Fruit fly (Drosophila melanogaster) whole organism, embryonic: ENCODE measurements around the gene Arfip.

Experiments used
- BEAF-32 ChIP-seq: fragments of 200-800 bp; sonication (Bioruptor generic); optimal IDR thresholded peaks from 3 replicates; lab custom pipeline; 2017; ENCODE audit warnings: missing biosample characterization, missing genetic modification characterization, mild to moderate bottlenecking, moderate library complexity, missing genetic modification reagents
- CG10267 ChIP-seq: fragments of 200-800 bp; sonication (Bioruptor generic); optimal IDR thresholded peaks from 2 replicates; lab custom pipeline; 2018; ENCODE audit warnings: missing biosample characterization, mild to moderate bottlenecking, missing genetic modification characterization, moderate library complexity
- CG11247 ChIP-seq: fragments of 200-800 bp; sonication (Bioruptor generic); IDR thresholded peaks from 2 replicates; pipeline ENCODE4 v1.3.6; 2022; ENCODE audit warnings: missing biosample characterization, missing genetic modification characterization
- CG11456 ChIP-seq: fragments of 200-800 bp; sonication (Bioruptor generic); IDR thresholded peaks from 3 replicates; pipeline ENCODE4 v1.3.6; 2022; ENCODE audit warnings: missing biosample characterization, missing genetic modification characterization
- CG11504 ChIP-seq: fragments of 200-800 bp; sonication (Bioruptor generic); optimal IDR thresholded peaks from 3 replicates; lab custom pipeline; 2019; ENCODE audit warnings: missing biosample characterization, mild to moderate bottlenecking, missing genetic modification characterization, moderate library complexity
- CG11695 ChIP-seq: fragments of 200-800 bp; sonication (Bioruptor generic); IDR thresholded peaks from 3 replicates; pipeline ENCODE4 v1.3.6; 2022; ENCODE audit warnings: missing biosample characterization, missing genetic modification characterization
- CG12659 ChIP-seq: fragments of 200-800 bp; sonication (Bioruptor generic); optimal IDR thresholded peaks from 3 replicates; lab custom pipeline; 2017; ENCODE audit warnings: mild to moderate bottlenecking, missing biosample characterization, missing genetic modification reagents, missing genetic modification characterization
- CG14667 ChIP-seq: fragments of 200-800 bp; sonication (Bioruptor generic); IDR thresholded peaks from 2 replicates; pipeline ENCODE4 v1.3.6; 2022; ENCODE audit warnings: missing biosample characterization, missing genetic modification characterization
- CG14710 ChIP-seq: fragments of 200-800 bp; sonication (Bioruptor generic); optimal IDR thresholded peaks from 3 replicates; lab custom pipeline; 2019; ENCODE audit warnings: missing biosample characterization, mild to moderate bottlenecking, missing genetic modification characterization, moderate library complexity
- CG1647 ChIP-seq: fragments of 200-800 bp; sonication (Bioruptor generic); optimal IDR thresholded peaks from 3 replicates; lab custom pipeline; 2016; ENCODE audit warnings: missing biosample characterization, missing genetic modification characterization
- CG4360 ChIP-seq: fragments of 200-800 bp; sonication (Bioruptor generic); IDR thresholded peaks from 2 replicates; pipeline ENCODE4 v1.3.6; 2022; ENCODE audit warnings: missing biosample characterization, missing genetic modification characterization
- CG5180 ChIP-seq: fragments of 200-800 bp; sonication (Bioruptor generic); optimal IDR thresholded peaks from 3 replicates; lab custom pipeline; 2017; ENCODE audit warnings: missing biosample characterization, missing genetic modification characterization, mild to moderate bottlenecking, moderate library complexity, missing genetic modification reagents
- CG8089 ChIP-seq: fragments of 200-800 bp; sonication (Bioruptor generic); optimal IDR thresholded peaks from 3 replicates; lab custom pipeline; 2016; ENCODE audit warnings: missing biosample characterization, missing genetic modification characterization
- CG8281 ChIP-seq: fragments of 200-800 bp; sonication (Bioruptor generic); optimal IDR thresholded peaks from 2 replicates; lab custom pipeline; 2018; ENCODE audit warnings: missing biosample characterization, mild to moderate bottlenecking, missing genetic modification characterization, moderate library complexity
- CG8924 ChIP-seq: fragments of 200-800 bp; optimal IDR thresholded peaks from 3 replicates; lab custom pipeline; 2019; ENCODE audit warnings: missing biosample characterization, mild to moderate bottlenecking, missing genetic modification characterization, moderate library complexity
- CG9797 ChIP-seq: fragments of 200-800 bp; sonication (Bioruptor generic); optimal IDR thresholded peaks from 3 replicates; lab custom pipeline; 2018; ENCODE audit warnings: missing biosample characterization, mild to moderate bottlenecking, missing genetic modification characterization
- CG9817 ChIP-seq: fragments of 200-800 bp; sonication (Bioruptor generic); optimal IDR thresholded peaks from 2 replicates; lab custom pipeline; 2018; ENCODE audit warnings: missing biosample characterization, mild to moderate bottlenecking, missing genetic modification characterization, moderate library complexity
- D ChIP-seq, 2 experiments: fragments of 200-800 bp in 1 of 2; fragments of >200 bp in 1 of 2; sonication (Bioruptor generic) in 1 of 2; optimal IDR thresholded peaks; 2 replicates in 1 of 2; 3 replicates in 1 of 2; lab custom pipeline; 2017; ENCODE audit warnings: mild to moderate bottlenecking in 1 of 2, missing biosample characterization in 1 of 2, missing genetic modification characterization in 1 of 2, missing genetic modification reagents in 1 of 2
- Dref ChIP-seq: fragments of 200-800 bp; sonication (Bioruptor generic); IDR thresholded peaks from 2 replicates; pipeline ENCODE4 v1.3.6; 2022; ENCODE audit warnings: missing biosample characterization, missing genetic modification characterization
- H2.0 ChIP-seq: fragments of 200-800 bp; sonication (Bioruptor generic); IDR thresholded peaks from 2 replicates; pipeline ENCODE4 v1.3.6; 2022; ENCODE audit warnings: missing biosample characterization, missing genetic modification characterization
- HmgD ChIP-seq: fragments of 200-800 bp; sonication (Bioruptor generic); optimal IDR thresholded peaks from 3 replicates; lab custom pipeline; 2016; ENCODE audit warnings: missing biosample characterization, missing genetic modification characterization
- Hmx ChIP-seq: fragments of 200-800 bp; sonication (Bioruptor generic); optimal IDR thresholded peaks from 2 replicates; lab custom pipeline; 2016; ENCODE audit warnings: missing biosample characterization, missing genetic modification characterization
- Med ChIP-seq: fragments of 200-800 bp; sonication (Bioruptor generic); peaks from one replicate; lab custom pipeline; 2016; ENCODE audit warnings: missing biosample characterization, missing genetic modification characterization, mild to moderate bottlenecking, inconsistent platforms, moderate library complexity
- Mes4 ChIP-seq: fragments of 200-800 bp; sonication (Bioruptor generic); optimal IDR thresholded peaks from 2 replicates; lab custom pipeline; 2016; ENCODE audit warnings: missing biosample characterization, missing genetic modification characterization
- NfI ChIP-seq: fragments of 200-800 bp; sonication (Bioruptor generic); optimal IDR thresholded peaks from 3 replicates; lab custom pipeline; 2018; ENCODE audit warnings: missing biosample characterization, mild to moderate bottlenecking, missing genetic modification characterization, moderate library complexity
- Ravus ChIP-seq: fragments of 200-800 bp; sonication (Bioruptor generic); IDR thresholded peaks from 2 replicates; pipeline ENCODE4 v1.3.6; 2022; ENCODE audit warnings: missing biosample characterization, missing genetic modification characterization
- Rx ChIP-seq: fragments of 200-800 bp; sonication (Bioruptor generic); IDR thresholded peaks from 2 replicates; pipeline ENCODE4 v1.3.6; 2022; ENCODE audit warnings: missing biosample characterization, missing genetic modification characterization
- Tbp ChIP-seq: fragments of >200 bp; optimal IDR thresholded peaks from 2 replicates; lab custom pipeline; 2018; ENCODE audit warnings: missing biosample characterization, missing genetic modification characterization
- Usf ChIP-seq: fragments of 200-800 bp; sonication (Bioruptor generic); optimal IDR thresholded peaks from 2 replicates; lab custom pipeline; 2017; ENCODE audit warnings: missing genotype, missing biosample characterization, missing genetic modification characterization
- ap ChIP-seq: fragments of 200-800 bp; sonication (Bioruptor generic); IDR thresholded peaks from 2 replicates; pipeline ENCODE4 v1.3.6; 2022; ENCODE audit warnings: missing biosample characterization, missing genetic modification characterization
- ato ChIP-seq: fragments of 200-800 bp; sonication (Bioruptor generic); IDR thresholded peaks from 2 replicates; pipeline ENCODE4 v1.3.6; 2022; ENCODE audit warnings: missing biosample characterization, missing genetic modification characterization; ENCODE audit not compliant: partially characterized antibody
- croc ChIP-seq: fragments of 200-800 bp; sonication (Bioruptor generic); conservative IDR thresholded peaks from 3 replicates; pipeline ENCODE4 v1.3.6; 2022; ENCODE audit warnings: missing biosample characterization, missing genetic modification characterization
- dmrt99B ChIP-seq: fragments of 200-800 bp; sonication (Bioruptor generic); optimal IDR thresholded peaks from 2 replicates; lab custom pipeline; 2018; ENCODE audit warnings: missing biosample characterization, mild to moderate bottlenecking, missing genetic modification characterization, moderate library complexity
- esg ChIP-seq: fragments of 200-800 bp; sonication (Bioruptor generic); conservative IDR thresholded peaks from 2 replicates; pipeline ENCODE4 v1.3.6; 2022; ENCODE audit warnings: missing biosample characterization, missing genetic modification characterization
- exex ChIP-seq: fragments of 200-800 bp; sonication (Bioruptor generic); optimal IDR thresholded peaks from 4 replicates; lab custom pipeline; 2018; ENCODE audit warnings: missing biosample characterization, mild to moderate bottlenecking, missing genetic modification characterization, moderate library complexity
- h ChIP-seq: fragments of >200 bp; optimal IDR thresholded peaks from 2 replicates; lab custom pipeline; 2017
- ind ChIP-seq: fragments of 200-800 bp; sonication (Bioruptor generic); optimal IDR thresholded peaks from 3 replicates; lab custom pipeline; 2016; ENCODE audit warnings: missing biosample characterization, missing genetic modification characterization
- insv ChIP-seq, 2 experiments: fragments of 200-800 bp; sonication (Bioruptor generic); optimal IDR thresholded peaks; 3 replicates each; lab custom pipeline; 2016 to 2018; ENCODE audit warnings: missing biosample characterization in 2 of 2, missing genetic modification characterization in 2 of 2
- kah ChIP-seq: fragments of 200-800 bp; sonication (Bioruptor generic); optimal IDR thresholded peaks from 2 replicates; lab custom pipeline; 2018; ENCODE audit warnings: missing biosample characterization, mild to moderate bottlenecking, missing genetic modification characterization
- lmd ChIP-seq: fragments of 200-800 bp; sonication (Bioruptor generic); IDR thresholded peaks from 2 replicates; pipeline ENCODE4 v1.3.6; 2022; ENCODE audit warnings: missing biosample characterization, missing genetic modification characterization
- nerfin-2 ChIP-seq: fragments of 200-800 bp; sonication (Bioruptor generic); IDR thresholded peaks from 2 replicates; pipeline ENCODE4 v1.3.6; 2022; ENCODE audit warnings: missing biosample characterization, missing genetic modification characterization; ENCODE audit not compliant: partially characterized antibody
- nmo ChIP-seq: fragments of 200-800 bp; sonication (Bioruptor generic); optimal IDR thresholded peaks from 2 replicates; lab custom pipeline; 2018; ENCODE audit warnings: missing biosample characterization, mild to moderate bottlenecking, missing genetic modification characterization, moderate library complexity
- org-1 ChIP-seq: fragments of 200-800 bp; sonication (Bioruptor generic); optimal IDR thresholded peaks from 2 replicates; lab custom pipeline; 2017; ENCODE audit warnings: missing biosample characterization, missing genetic modification characterization
- psq ChIP-seq: fragments of 200-800 bp; sonication (Bioruptor generic); optimal IDR thresholded peaks from 2 replicates; lab custom pipeline; 2017; ENCODE audit warnings: missing biosample characterization, missing genetic modification characterization
- sim ChIP-seq: fragments of 200-800 bp; sonication (Bioruptor generic); IDR thresholded peaks from 2 replicates; pipeline ENCODE4 v1.3.6; 2022; ENCODE audit warnings: missing biosample characterization, missing genetic modification characterization
- stc ChIP-seq: fragments of 200-800 bp; sonication (Bioruptor generic); IDR thresholded peaks from 2 replicates; pipeline ENCODE4 v1.3.6; 2022; ENCODE audit warnings: missing biosample characterization, missing genetic modification characterization
- tap ChIP-seq: fragments of 200-800 bp; optimal IDR thresholded peaks from 3 replicates; lab custom pipeline; 2019; ENCODE audit warnings: missing biosample characterization, mild to moderate bottlenecking, missing genetic modification characterization, moderate library complexity
- trem ChIP-seq: fragments of 200-800 bp; optimal IDR thresholded peaks from 3 replicates; lab custom pipeline; 2019; ENCODE audit warnings: missing biosample characterization, mild to moderate bottlenecking, missing genetic modification characterization, moderate library complexity
- yki ChIP-seq: fragments of >200 bp; optimal IDR thresholded peaks from 3 replicates; lab custom pipeline; 2018

The Arfip gene

dm6 chr3R:11221437-11222230 is 13.2 kb downstream of the Arfip start, which contains the start of the genes CG6693 and RpL3 (continued):
- no peak for TF ChIP-seq D (optimal IDR thresholded peaks at IDR 0.05; lab: Kevin White, UChicago)
- peak; percentile 44 for TF ChIP-seq D (GFP tag; optimal IDR thresholded peaks at IDR 0.05; lab: Kevin White, UChicago)
- TF ChIP-seq CG14710 (tag; lab: Kevin White, UChicago), result peak; percentile 91
- peak; percentile 43; the same call in 1 of the 2 replicates for TF ChIP-seq ap (GFP tag; lab: Robert Waterston, UW)
- TF ChIP-seq Ravus (GFP tag; lab: Robert Waterston, UW), result no peak
- TF ChIP-seq CG9797 (GFP tag; lab: Kevin White, UChicago), result peak; percentile 100
- TF ChIP-seq Usf (GFP tag; lab: Kevin White, UChicago), result no peak
- TF ChIP-seq HmgD (GFP tag; lab: Kevin White, UChicago), result peak; percentile 23
- peak; percentile 57 for TF ChIP-seq ato (GFP tag; lab: Robert Waterston, UW)
- TF ChIP-seq sim, result no peak
- peak; percentile 84 for TF ChIP-seq NfI (GFP tag; lab: Kevin White, UChicago)
- peak; percentile 83 for TF ChIP-seq Tbp
- TF ChIP-seq insv (GFP tag; optimal IDR thresholded peaks at IDR 0.05; lab: Kevin White, UChicago), result peak in 1 of 2 experiments; percentile 67
- TF ChIP-seq Dref (GFP tag; lab: Robert Waterston, UW), result peak; percentile 44
- TF ChIP-seq tap, result peak; percentile 84
- peak; percentile 81 for TF ChIP-seq Mes4 (GFP tag; lab: Kevin White, UChicago)
- TF ChIP-seq CG14667 (GFP tag; lab: Robert Waterston, UW), result no peak
- peak; percentile 94 for TF ChIP-seq trem
- peak; percentile 47 for TF ChIP-seq H2.0
- TF ChIP-seq psq, result no peak
- peak; percentile 70 for TF ChIP-seq nmo (GFP tag; lab: Kevin White, UChicago)
- no peak for TF ChIP-seq croc
- TF ChIP-seq CG5180 (GFP tag; lab: Kevin White, UChicago), result peak; percentile 59
- peak; percentile 90 for TF ChIP-seq CG12659 (GFP tag; lab: Kevin White, UChicago)
- TF ChIP-seq ind (GFP tag; lab: Kevin White, UChicago), result peak; percentile 32
- peak; percentile 30 for TF ChIP-seq CG8281 (tag; lab: Kevin White, UChicago)
- peak; percentile 57; the same call in 2 of the 3 replicates for TF ChIP-seq CG11695 (GFP tag; lab: Robert Waterston, UW)
- TF ChIP-seq CG11247 (GFP tag; lab: Robert Waterston, UW), result peak; percentile 73
- peak; percentile 86 for TF ChIP-seq kah (GFP tag; lab: Kevin White, UChicago)
- peak; percentile 61 for TF ChIP-seq BEAF-32
- TF ChIP-seq h (lab: Kevin White, UChicago), result no peak
- TF ChIP-seq CG11456 (GFP tag; lab: Robert Waterston, UW), result peak; percentile 84
- peak; percentile 82 for TF ChIP-seq stc
- TF ChIP-seq exex (tag; lab: Kevin White, UChicago), result peak; percentile 75
- no peak for TF ChIP-seq nerfin-2 (GFP tag; lab: Robert Waterston, UW)
- peak; percentile 56 for TF ChIP-seq org-1 (GFP tag; lab: Kevin White, UChicago)
- peak; percentile 36; the same call in 1 of the 2 replicates for TF ChIP-seq Rx
- TF ChIP-seq esg, result no peak
- TF ChIP-seq CG10267 (tag; lab: Kevin White, UChicago), result peak; percentile 96
- no peak for TF ChIP-seq CG4360 (GFP tag; lab: Robert Waterston, UW)
- peak; percentile 52 for TF ChIP-seq CG1647 (GFP tag; lab: Kevin White, UChicago)
- TF ChIP-seq yki (lab: Kevin White, UChicago), result no peak
- TF ChIP-seq CG11504 (tag; lab: Kevin White, UChicago), result peak; percentile 67
- TF ChIP-seq CG9817 (tag; lab: Kevin White, UChicago), result peak; percentile 20
- no peak for TF ChIP-seq Hmx (GFP tag; lab: Kevin White, UChicago)
- TF ChIP-seq CG8924 (tag; lab: Kevin White, UChicago), result peak; percentile 86
- TF ChIP-seq lmd (GFP tag; lab: Robert Waterston, UW), result no peak; the same call in 1 of the 2 replicates
- peak; percentile 98 for TF ChIP-seq Med (GFP tag; lab: Kevin White, UChicago)
- TF ChIP-seq CG8089 (GFP tag; lab: Kevin White, UChicago), result peak; percentile 65
- TF ChIP-seq dmrt99B, result peak; percentile 68
